Fruit fly (Drosophila melanogaster) whole organism, embryonic: ENCODE data around the gene Hpd.

Experiments
- Abd-B ChIP-seq: fragments of 200-800 bp; sonication (Bioruptor generic); optimal IDR thresholded peaks from 2 replicates; lab custom pipeline; 2018; ENCODE audit warnings: missing biosample characterization, mild to moderate bottlenecking, missing genetic modification characterization, moderate library complexity
- BtbVII ChIP-seq: fragments of 200-800 bp; sonication (Bioruptor generic); optimal IDR thresholded peaks from 3 replicates; lab custom pipeline; 2017; ENCODE audit warnings: missing biosample characterization, mild to moderate bottlenecking, missing genetic modification characterization
- CG10147 ChIP-seq: fragments of 200-800 bp; sonication (Bioruptor generic); optimal IDR thresholded peaks from 2 replicates; lab custom pipeline; 2019; ENCODE audit warnings: missing biosample characterization, mild to moderate bottlenecking, missing genetic modification characterization, moderate library complexity
- CG10979 ChIP-seq: fragments of 200-800 bp; sonication (Bioruptor generic); optimal IDR thresholded peaks from 2 replicates; lab custom pipeline; 2018; ENCODE audit warnings: missing biosample characterization, mild to moderate bottlenecking, missing genetic modification characterization, moderate library complexity
- CG11085 ChIP-seq: fragments of 200-800 bp; sonication (Bioruptor generic); IDR thresholded peaks from 2 replicates; pipeline ENCODE4 v1.3.6; 2022; ENCODE audit warnings: missing biosample characterization, missing genetic modification characterization
- CG12659 ChIP-seq: fragments of 200-800 bp; sonication (Bioruptor generic); optimal IDR thresholded peaks from 3 replicates; lab custom pipeline; 2017; ENCODE audit warnings: mild to moderate bottlenecking, missing biosample characterization, missing genetic modification reagents, missing genetic modification characterization
- CG14441 ChIP-seq: fragments of 200-800 bp; sonication (Bioruptor generic); IDR thresholded peaks from 2 replicates; pipeline ENCODE4 v1.3.6; 2022; ENCODE audit warnings: missing biosample characterization, missing genetic modification characterization
- CG17568 ChIP-seq: fragments of 200-800 bp; sonication (Bioruptor generic); optimal IDR thresholded peaks from 2 replicates; lab custom pipeline; 2018; ENCODE audit warnings: missing biosample characterization, mild to moderate bottlenecking, missing genetic modification characterization, moderate library complexity
- CG30020 ChIP-seq: fragments of 200-800 bp; optimal IDR thresholded peaks from 2 replicates; lab custom pipeline; 2019; ENCODE audit warnings: missing biosample characterization, mild to moderate bottlenecking, missing genetic modification characterization, moderate library complexity
- CG33213 ChIP-seq: fragments of 200-800 bp; sonication (Bioruptor generic); optimal IDR thresholded peaks from 3 replicates; lab custom pipeline; 2016; ENCODE audit warnings: missing biosample characterization, missing genetic modification characterization
- CG34224 ChIP-seq: fragments of 200-800 bp; sonication (Bioruptor generic); IDR thresholded peaks from 3 replicates; pipeline ENCODE4 v1.3.6; 2022; ENCODE audit warnings: missing biosample characterization, missing genetic modification characterization; ENCODE audit not compliant: partially characterized antibody
- CG3838 ChIP-seq: fragments of 200-800 bp; sonication (Bioruptor generic); optimal IDR thresholded peaks from 3 replicates; lab custom pipeline; 2016; ENCODE audit warnings: missing biosample characterization, missing genetic modification characterization
- CG3847 ChIP-seq: fragments of 200-800 bp; sonication (Bioruptor generic); IDR thresholded peaks from 2 replicates; pipeline ENCODE4 v1.3.6; 2022; ENCODE audit warnings: missing biosample characterization, missing genetic modification characterization
- CG4424 ChIP-seq: fragments of 200-800 bp; sonication (Bioruptor generic); optimal IDR thresholded peaks from 3 replicates; lab custom pipeline; 2016; ENCODE audit warnings: missing biosample characterization, missing genetic modification characterization
- CG6175 ChIP-seq: fragments of 200-800 bp; sonication (Bioruptor generic); IDR thresholded peaks from 3 replicates; pipeline ENCODE4 v1.3.6; 2022; ENCODE audit warnings: missing biosample characterization, missing genetic modification characterization
- CG7372 ChIP-seq: fragments of 200-800 bp; sonication (Bioruptor generic); IDR thresholded peaks from 2 replicates; pipeline ENCODE4 v1.3.6; 2022; ENCODE audit warnings: missing biosample characterization, missing genetic modification characterization
- CG8290 ChIP-seq, 3 experiments: fragments of 200-800 bp; sonication (Bioruptor generic); optimal IDR thresholded peaks; 2 replicates each; lab custom pipeline; 2016 to 2019; ENCODE audit warnings: missing biosample characterization in 3 of 3, missing genetic modification characterization in 3 of 3, mild to moderate bottlenecking in 2 of 3, moderate library complexity in 1 of 3
- CG9215 ChIP-seq: fragments of 200-800 bp; sonication (Bioruptor generic); IDR thresholded peaks from 2 replicates; pipeline ENCODE4 v1.3.6; 2022; ENCODE audit warnings: missing biosample characterization, missing genetic modification characterization
- CG9727 ChIP-seq: fragments of 200-800 bp; sonication (Bioruptor generic); optimal IDR thresholded peaks from 3 replicates; lab custom pipeline; 2017; ENCODE audit warnings: missing biosample characterization, mild to moderate bottlenecking, missing genetic modification characterization
- CG9932 ChIP-seq: fragments of 200-800 bp; sonication (Bioruptor generic); IDR thresholded peaks from 2 replicates; pipeline ENCODE4 v1.3.6; 2022; ENCODE audit warnings: missing biosample characterization, missing genetic modification characterization
- Dp ChIP-seq: fragments of 200-800 bp; sonication (Bioruptor generic); optimal IDR thresholded peaks from 2 replicates; lab custom pipeline; 2018; ENCODE audit warnings: missing biosample characterization, mild to moderate bottlenecking, missing genetic modification characterization, moderate library complexity
- ERR ChIP-seq: fragments of 200-800 bp; sonication (Bioruptor generic); optimal IDR thresholded peaks from 2 replicates; lab custom pipeline; 2016; ENCODE audit warnings: missing biosample characterization, missing genetic modification characterization
- Eip74EF ChIP-seq, 2 experiments: fragments of 200-800 bp in 1 of 2; fragments of >200 bp in 1 of 2; sonication (Bioruptor generic) in 1 of 2; optimal IDR thresholded peaks; 2 replicates each; lab custom pipeline; 2017 to 2019; ENCODE audit warnings: missing biosample characterization in 2 of 2, missing genetic modification characterization in 2 of 2, mild to moderate bottlenecking in 1 of 2, moderate library complexity in 1 of 2
- HmgZ ChIP-seq: fragments of 200-800 bp; sonication (Bioruptor generic); optimal IDR thresholded peaks from 2 replicates; lab custom pipeline; 2018; ENCODE audit warnings: missing biosample characterization, mild to moderate bottlenecking, missing genetic modification characterization
- Kr ChIP-seq: fragments of 200-800 bp; sonication (Bioruptor generic); optimal IDR thresholded peaks from 2 replicates; lab custom pipeline; 2017; ENCODE audit warnings: missing biosample characterization, mild to moderate bottlenecking, missing genetic modification characterization
- MESR4 ChIP-seq: fragments of 200-800 bp; sonication (Bioruptor generic); optimal IDR thresholded peaks from 2 replicates; lab custom pipeline; 2018; ENCODE audit warnings: missing biosample characterization, mild to moderate bottlenecking, missing genetic modification characterization, moderate library complexity
- Max ChIP-seq: fragments of 200-800 bp; sonication (Bioruptor generic); optimal IDR thresholded peaks from 2 replicates; lab custom pipeline; 2016; ENCODE audit warnings: missing biosample characterization, mild to moderate bottlenecking, missing genetic modification characterization
- Myb ChIP-seq: fragments of 200-800 bp; sonication (Bioruptor generic); optimal IDR thresholded peaks from 2 replicates; lab custom pipeline; 2016; ENCODE audit warnings: missing biosample characterization, missing genetic modification characterization
- NK7.1 ChIP-seq: fragments of 200-800 bp; sonication (Bioruptor generic); optimal IDR thresholded peaks from 3 replicates; lab custom pipeline; 2016; ENCODE audit warnings: missing biosample characterization, missing genetic modification characterization
- Rfx ChIP-seq: fragments of 200-800 bp; sonication (Bioruptor generic); IDR thresholded peaks from 2 replicates; pipeline ENCODE4 v1.3.6; 2022; ENCODE audit warnings: missing biosample characterization, missing genetic modification characterization
- Sox100B ChIP-seq: fragments of 200-800 bp; sonication (Bioruptor generic); optimal IDR thresholded peaks from 3 replicates; lab custom pipeline; 2018; ENCODE audit warnings: missing biosample characterization, mild to moderate bottlenecking, missing genetic modification characterization
- Trl ChIP-seq, 3 experiments: fragments of >200 bp in 2 of 3; fragments of 200-800 bp in 1 of 3; sonication (Bioruptor generic) in 1 of 3; optimal IDR thresholded peaks; 2 replicates in 1 of 3; 3 replicates in 2 of 3; lab custom pipeline; 2016 to 2017; ENCODE audit warnings: missing biosample characterization in 1 of 3, missing genetic modification characterization in 1 of 3
- chm ChIP-seq: fragments of 200-800 bp; sonication (Bioruptor generic); IDR thresholded peaks from 2 replicates; pipeline ENCODE4 v1.3.6; 2022; ENCODE audit warnings: missing biosample characterization, missing genetic modification characterization
- dati ChIP-seq: fragments of 200-800 bp; sonication (Bioruptor generic); IDR thresholded peaks from 2 replicates; pipeline ENCODE4 v1.3.6; 2022; ENCODE audit warnings: missing biosample characterization, missing genetic modification characterization
- dpn ChIP-seq, 2 experiments: fragments of 200-800 bp; sonication (Bioruptor generic); optimal IDR thresholded peaks; 3 replicates each; lab custom pipeline; 2016; ENCODE audit warnings: missing biosample characterization in 2 of 2, missing genetic modification characterization in 2 of 2
- grn ChIP-seq: fragments of 200-800 bp; sonication (Bioruptor generic); optimal IDR thresholded peaks from 3 replicates; lab custom pipeline; 2017; ENCODE audit warnings: missing biosample characterization, missing genetic modification characterization
- gsb-n ChIP-seq: fragments of 200-800 bp; sonication (Bioruptor generic); optimal IDR thresholded peaks from 3 replicates; lab custom pipeline; 2018; ENCODE audit warnings: missing biosample characterization, mild to moderate bottlenecking, missing genetic modification characterization
- lbe ChIP-seq: fragments of 200-800 bp; sonication (Bioruptor generic); optimal IDR thresholded peaks from 2 replicates; lab custom pipeline; 2016; ENCODE audit warnings: missing biosample characterization, mild to moderate bottlenecking, missing genetic modification characterization
- lmd ChIP-seq: fragments of 200-800 bp; sonication (Bioruptor generic); IDR thresholded peaks from 2 replicates; pipeline ENCODE4 v1.3.6; 2022; ENCODE audit warnings: missing biosample characterization, missing genetic modification characterization
- peb ChIP-seq: fragments of 200-800 bp; sonication (Bioruptor generic); IDR thresholded peaks from 2 replicates; pipeline ENCODE4 v1.3.6; 2022; ENCODE audit warnings: missing biosample characterization, missing genetic modification characterization
- pita ChIP-seq: fragments of 200-800 bp; sonication (Bioruptor generic); optimal IDR thresholded peaks from 2 replicates; lab custom pipeline; 2017; ENCODE audit warnings: missing biosample characterization, mild to moderate bottlenecking, missing genetic modification characterization
- pnt ChIP-seq: fragments of 200-800 bp; sonication (Bioruptor generic); optimal IDR thresholded peaks from 3 replicates; lab custom pipeline; 2016; ENCODE audit warnings: missing biosample characterization, missing genetic modification characterization
- prd ChIP-seq, 3 experiments: fragments of >200 bp in 2 of 3; fragments of 200-800 bp in 1 of 3; sonication (Bioruptor generic) in 1 of 3; optimal IDR thresholded peaks in 2 of 3; IDR thresholded peaks in 1 of 3; 2 replicates in 2 of 3; 3 replicates in 1 of 3; pipeline versions ENCODE4 v1.3.6 to Lab custom; 2017 to 2022; ENCODE audit warnings: missing biosample characterization in 1 of 3, missing genetic modification characterization in 1 of 3
- pros ChIP-seq: fragments of 200-800 bp; sonication (Bioruptor generic); optimal IDR thresholded peaks from 3 replicates; lab custom pipeline; 2019; ENCODE audit warnings: missing biosample characterization, mild to moderate bottlenecking, missing genetic modification characterization, moderate library complexity
- repo ChIP-seq: fragments of 200-800 bp; sonication (Bioruptor generic); optimal IDR thresholded peaks from 2 replicates; lab custom pipeline; 2016; ENCODE audit warnings: missing biosample characterization, missing genetic modification characterization
- sens ChIP-seq: fragments of 200-800 bp; sonication (Bioruptor generic); peaks from one replicate; lab custom pipeline; 2016; ENCODE audit warnings: missing biosample characterization, missing genetic modification characterization
- tap ChIP-seq: fragments of 200-800 bp; optimal IDR thresholded peaks from 3 replicates; lab custom pipeline; 2019; ENCODE audit warnings: missing biosample characterization, mild to moderate bottlenecking, missing genetic modification characterization, moderate library complexity
- tx ChIP-seq: fragments of 200-800 bp; sonication (Bioruptor generic); optimal IDR thresholded peaks from 2 replicates; lab custom pipeline; 2016; ENCODE audit warnings: missing biosample characterization, missing genetic modification characterization

The Hpd gene

dm6 chr3L:20444815-20445519 is 5.3 kb upstream of the Hpd start (continued):
- TF ChIP-seq lbe (GFP tag; lab: Kevin White, UChicago) (peak; percentile 91), CG33213 (GFP tag; lab: Kevin White, UChicago) (no peak), CG17568 (GFP tag; lab: Kevin White, UChicago) (peak; percentile 79), CG34224 (GFP tag; lab: Robert Waterston, UW) (no peak), pita (GFP tag; lab: Kevin White, UChicago) (no peak), peb (GFP tag; lab: Robert Waterston, UW) (peak; percentile 81), tap (peak; percentile 84), CG4424 (GFP tag; lab: Kevin White, UChicago) (peak; percentile 88), Eip74EF (GFP tag; optimal IDR thresholded peaks at IDR 0.05; lab: Kevin White, UChicago) (peak in 1 of 2 experiments; percentile 78), pros (GFP tag; lab: Kevin White, UChicago) (no peak), gsb-n (tag; lab: Kevin White, UChicago) (peak; percentile 74), CG9727 (GFP tag; lab: Kevin White, UChicago) (peak; percentile 87), CG3847 (peak; percentile 78), CG10147 (peak; percentile 78), CG14441 (GFP tag; lab: Robert Waterston, UW) (peak; percentile 94), ERR (GFP tag; lab: Kevin White, UChicago) (no peak), CG9215 (GFP tag; lab: Robert Waterston, UW) (peak; percentile 76), Myb (GFP tag; lab: Kevin White, UChicago) (no peak), CG9932 (GFP tag; lab: Robert Waterston, UW) (peak; percentile 82), sens (GFP tag; lab: Kevin White, UChicago) (peak; percentile 94), CG12659 (GFP tag; lab: Kevin White, UChicago) (peak; percentile 88), CG7372 (peak; percentile 87), Trl (optimal IDR thresholded peaks at IDR 0.05; lab: Kevin White, UChicago) (no peak), Trl (GFP tag; optimal IDR thresholded peaks at IDR 0.05; lab: Kevin White, UChicago) (no peak), Max (GFP tag; lab: Kevin White, UChicago) (peak; percentile 85), CG3838 (GFP tag; lab: Kevin White, UChicago) (no peak), CG30020 (tag; lab: Kevin White, UChicago) (peak; percentile 3), CG10979 (tag; lab: Kevin White, UChicago) (peak; percentile 85), pnt (GFP tag; lab: Kevin White, UChicago) (no peak), Kr (GFP tag; lab: Kevin White, UChicago) (no peak), CG8290 (GFP tag; optimal IDR thresholded peaks at IDR 0.05; lab: Kevin White, UChicago) (peak; percentile 48), CG8290 (tag; optimal IDR thresholded peaks at IDR 0.05; lab: Kevin White, UChicago) (peak; percentile 0 to 82), Dp (GFP tag; lab: Kevin White, UChicago) (no peak), chm (GFP tag; lab: Robert Waterston, UW) (peak; percentile 93), MESR4 (peak; percentile 14), Abd-B (GFP tag; lab: Kevin White, UChicago) (peak; percentile 71), dati (GFP tag; lab: Robert Waterston, UW) (peak; percentile 74; the same call in 1 of the 2 replicates), repo (GFP tag; lab: Kevin White, UChicago) (peak; percentile 15), dpn (GFP tag; optimal IDR thresholded peaks at IDR 0.05; lab: Kevin White, UChicago) (peak; percentile 24 to 89), Sox100B (GFP tag; lab: Kevin White, UChicago) (peak; percentile 85), tx (GFP tag; lab: Kevin White, UChicago) (peak; percentile 10), prd (optimal IDR thresholded peaks at IDR 0.05; lab: Kevin White, UChicago) (no peak), prd (GFP tag; IDR thresholded peaks at IDR 0.05; lab: Robert Waterston, UW) (peak; percentile 94), CG6175 (GFP tag; lab: Robert Waterston, UW) (peak; percentile 77), CG11085 (GFP tag; lab: Robert Waterston, UW) (peak; percentile 73), NK7.1 (no peak), Rfx (peak; percentile 91), BtbVII (peak; percentile 84), HmgZ (tag; lab: Kevin White, UChicago) (peak; percentile 74), lmd (GFP tag; lab: Robert Waterston, UW) (peak; percentile 91), grn (GFP tag; lab: Kevin White, UChicago) (peak; percentile 23)
